Fruit fly (Drosophila melanogaster) Kc167 (cell line): ENCODE data around the gene CG46467.

Experiments used
- Myc ChIP-seq: fragments of >200 bp; optimal IDR thresholded peaks from 2 replicates; lab custom pipeline; 2017; ENCODE audit warnings: missing external identifiers
- psq ChIP-seq: fragments of >200 bp; optimal IDR thresholded peaks from 2 replicates; lab custom pipeline; 2017; ENCODE audit warnings: missing external identifiers

DNA sequence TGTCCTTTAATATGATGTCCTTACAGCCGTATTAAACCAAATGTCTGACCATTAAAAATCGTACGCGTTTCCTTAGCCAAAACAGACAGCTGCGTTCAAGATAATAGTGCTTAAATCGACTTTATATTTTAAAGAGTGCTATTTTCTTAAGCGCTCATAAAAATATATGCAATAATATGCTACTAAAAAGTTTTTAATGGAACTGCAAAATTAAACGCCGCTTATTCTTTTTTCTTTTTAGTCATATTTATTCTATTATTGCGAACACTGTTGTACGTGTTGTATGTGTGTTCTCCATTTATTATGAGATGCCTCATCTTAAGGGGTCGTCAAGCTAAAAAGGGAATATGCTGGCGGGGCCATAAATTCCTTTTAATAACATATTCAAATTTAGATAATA, 13.9 kb upstream of the CG46467 start:
- no peak for TF ChIP-seq psq (lab: Kevin White, UChicago)
- no peak for TF ChIP-seq Myc (lab: Kevin White, UChicago)
